Worm (Caenorhabditis elegans) whole organism, midembryonic: ENCODE measurements around the gene F18E9.8.
A peak's percentile ranks its signal among the peaks of the same experiment; 100 is the strongest.
"Not testable (repeated sequence)": the region's sequence is repeated elsewhere in the genome, so short reads cannot be mapped to it uniquely, and the experiment has no call there.

Experiments used
- T22C8.4 ChIP-seq: fragments of 200-800 bp; sonication (Bioruptor generic); IDR thresholded peaks from 2 replicates; pipeline ENCODE4 v1.3.6; 2022; ENCODE audit warnings: missing genetic modification characterization, missing compliant biosample characterization
- cog-1 ChIP-seq: sonication (generic microtip); optimal IDR thresholded peaks from 2 replicates; lab custom pipeline; 2016; ENCODE audit warnings: missing genetic modification characterization, missing compliant biosample characterization
- flt-1 ChIP-seq: fragments of 200-800 bp; sonication (Bioruptor generic); IDR thresholded peaks from 2 replicates; pipeline ENCODE4 v1.3.6; 2022; ENCODE audit warnings: missing genetic modification characterization, missing compliant biosample characterization
- klf-2 ChIP-seq: fragments of 200-800 bp; sonication (Bioruptor generic); conservative IDR thresholded peaks from 2 replicates; pipeline ENCODE4 v1.3.6; 2022; ENCODE audit warnings: missing genetic modification reagents, missing genetic modification characterization, missing compliant biosample characterization
- med-1 ChIP-seq: sonication (generic microtip); optimal IDR thresholded peaks from 2 replicates; lab custom pipeline; 2017; ENCODE audit warnings: missing genetic modification characterization, mild to moderate bottlenecking, missing compliant biosample characterization, antibody characterized with exemption, missing genetic modification reagents; ENCODE audit not compliant: insufficient read depth
- ref-1 ChIP-seq: fragments of 200-800 bp; sonication (Bioruptor generic); conservative IDR thresholded peaks from 2 replicates; pipeline ENCODE4 v1.3.6; 2022; ENCODE audit warnings: missing genetic modification reagents, missing genetic modification characterization, missing compliant biosample characterization
- tab-1 ChIP-seq: fragments of 200-800 bp; sonication (Bioruptor generic); IDR thresholded peaks from 2 replicates; pipeline ENCODE4 v1.3.6; 2022; ENCODE audit warnings: missing genetic modification characterization, missing compliant biosample characterization
- ztf-23 ChIP-seq: fragments of 200-800 bp; sonication (Bioruptor generic); IDR thresholded peaks from 2 replicates; pipeline ENCODE4 v1.3.6; 2022; ENCODE audit warnings: missing genetic modification reagents, missing genetic modification characterization, missing compliant biosample characterization
- ztf-29 ChIP-seq: fragments of 200-800 bp; sonication (Bioruptor generic); IDR thresholded peaks from 2 replicates; pipeline ENCODE4 v1.3.6; 2022; ENCODE audit warnings: missing genetic modification reagents, missing genetic modification characterization, missing compliant biosample characterization

The F18E9.8 gene

ce11 chrX:8581447-8581846 is at the start of gene F18E9.8:
Gene F18E9.8, minus strand, starts transcription at chrX:8581547.
- TF ChIP-seq flt-1 (GFP tag; lab: Robert Waterston, UW) (no peak), klf-2 (no peak), cog-1 (tag; lab: Kevin White, UChicago) (no peak), ztf-29 (GFP tag; lab: Robert Waterston, UW) (no peak), tab-1 (GFP tag; lab: Robert Waterston, UW) (no peak), med-1 (GFP tag; lab: Kevin White, UChicago) (no peak), T22C8.4 (GFP tag; lab: Robert Waterston, UW) (no peak), ztf-23 (GFP tag; lab: Robert Waterston, UW) (no peak), ref-1 (GFP tag; lab: Robert Waterston, UW) (no peak)

ce11 chrX:8625090-8625489 is 43.7 kb upstream of the F18E9.8 start, which contains the start of gene K01A12.3:
Gene K01A12.3, minus strand, starts transcription at chrX:8625190.
- TF ChIP-seq ztf-23 (GFP tag; lab: Robert Waterston, UW) = no peak
- TF ChIP-seq tab-1 (GFP tag; lab: Robert Waterston, UW) = no peak
- no peak for TF ChIP-seq med-1 (GFP tag; lab: Kevin White, UChicago)
- TF ChIP-seq flt-1 (GFP tag; lab: Robert Waterston, UW) = no peak
- TF ChIP-seq klf-2 = no peak
- no peak for TF ChIP-seq ztf-29 (GFP tag; lab: Robert Waterston, UW)
- no peak for TF ChIP-seq T22C8.4 (GFP tag; lab: Robert Waterston, UW)
- no peak for TF ChIP-seq cog-1 (tag; lab: Kevin White, UChicago)
- TF ChIP-seq ref-1 (GFP tag; lab: Robert Waterston, UW) = no peak

DNA sequence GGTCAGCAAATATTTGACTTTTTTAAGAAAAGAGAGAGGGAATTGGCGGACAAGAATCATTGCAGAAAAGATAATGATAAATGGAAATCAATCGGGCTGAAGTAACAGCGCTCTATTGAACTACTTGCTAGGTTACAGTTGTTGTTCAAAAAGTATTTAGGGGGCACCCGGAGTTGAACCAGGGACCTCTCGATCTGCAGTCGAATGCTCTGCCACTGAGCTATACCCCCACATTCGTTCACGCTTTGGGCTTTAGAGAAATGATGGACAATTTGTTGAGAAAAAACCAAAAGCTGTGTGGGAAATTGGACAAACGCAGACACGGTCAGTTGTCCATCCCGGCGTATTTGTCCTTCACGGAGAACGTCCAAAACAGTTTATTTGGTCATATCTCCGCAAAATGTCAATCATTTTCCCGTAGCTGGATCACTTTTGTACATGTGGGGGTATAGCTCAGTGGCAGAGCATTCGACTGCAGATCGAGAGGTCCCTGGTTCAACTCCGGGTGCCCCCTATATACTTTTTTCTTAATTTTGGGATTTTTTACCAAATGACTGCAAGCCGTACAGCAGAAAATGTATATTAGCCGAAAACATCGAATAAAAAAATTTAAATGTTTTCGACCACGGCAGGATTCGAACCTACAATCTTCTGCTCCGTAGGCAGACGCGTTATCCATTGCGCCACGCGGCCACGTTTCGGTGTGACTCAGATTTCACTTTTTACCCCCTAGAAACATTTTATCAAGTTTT is 42.7 kb upstream of the F18E9.8 start:
- TF ChIP-seq klf-2 (no peak), med-1 (GFP tag; lab: Kevin White, UChicago) (no peak), ztf-29 (GFP tag; lab: Robert Waterston, UW) (0 out of 2 replicates have a peak, but pooled peaks have one; percentile 31)

ce11 chrX:8613053-8613452 is 31.7 kb upstream of the F18E9.8 start, which contains the start of gene K01A12.2:
Gene K01A12.2, plus strand, starts transcription at chrX:8613353.
- TF ChIP-seq ref-1 (GFP tag; lab: Robert Waterston, UW) = no peak
- no peak for TF ChIP-seq klf-2
- no peak for TF ChIP-seq tab-1 (GFP tag; lab: Robert Waterston, UW)
- no peak for TF ChIP-seq ztf-29 (GFP tag; lab: Robert Waterston, UW)
- no peak for TF ChIP-seq med-1 (GFP tag; lab: Kevin White, UChicago)
- no peak for TF ChIP-seq cog-1 (tag; lab: Kevin White, UChicago)
- TF ChIP-seq T22C8.4 (GFP tag; lab: Robert Waterston, UW) = no peak
- TF ChIP-seq ztf-23 (GFP tag; lab: Robert Waterston, UW) = no peak
- TF ChIP-seq flt-1 (GFP tag; lab: Robert Waterston, UW) = no peak

ce11 chrX:8612278-8612677 is 30.9 kb upstream of the F18E9.8 start:
- TF ChIP-seq flt-1 (GFP tag; lab: Robert Waterston, UW) (no peak), tab-1 (GFP tag; lab: Robert Waterston, UW) (no peak), ztf-23 (GFP tag; lab: Robert Waterston, UW) (no peak), ztf-29 (GFP tag; lab: Robert Waterston, UW) (no peak)

DNA sequence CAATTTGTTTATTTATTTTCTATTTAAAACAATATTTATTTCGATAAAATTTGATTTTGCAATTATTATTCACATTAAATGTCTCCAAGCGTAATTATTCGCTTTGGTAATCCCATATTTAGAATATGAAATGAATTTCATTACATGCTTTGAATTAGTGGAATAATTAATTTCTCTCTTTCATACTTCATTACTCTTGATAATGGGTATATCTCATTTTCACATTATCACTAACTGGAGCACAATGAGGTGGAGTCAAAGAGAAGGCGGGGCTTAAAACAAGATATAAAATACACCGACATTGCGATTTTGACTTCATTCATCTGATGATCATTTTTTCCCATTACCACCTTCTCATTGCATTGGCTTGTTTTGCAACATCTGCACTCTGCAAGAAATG is 29.3 kb upstream of the F18E9.8 start, which contains the start of gene K01A12.4:
TSS of gene K01A12.4 (plus strand) at position 301 of the 400 bp plus-strand sequence.
- not testable (repeated sequence) for TF ChIP-seq tab-1, ref-1, ztf-29 (GFP tag; lab: Robert Waterston, UW)

- TF ChIP-seq flt-1 (GFP tag; lab: Robert Waterston, UW) = no peak
- TF ChIP-seq med-1 (GFP tag; lab: Kevin White, UChicago) = no peak
- peak; percentile 35; the same call in 1 of the 2 replicates for TF ChIP-seq ztf-23 (GFP tag; lab: Robert Waterston, UW)
These were observed 27.4 kb upstream of the F18E9.8 start for ce11 chrX:8608756-8609155.

ce11 chrX:8605005-8605404 is 23.7 kb upstream of the F18E9.8 start, which contains the start of the genes H35N09.2 and H35N09.1:
Gene H35N09.2, minus strand, starts transcription at chrX:8605058.
Gene H35N09.1, plus strand, starts transcription at chrX:8605339.
- TF ChIP-seq ref-1 (GFP tag; lab: Robert Waterston, UW) = no peak
- TF ChIP-seq ztf-29 (GFP tag; lab: Robert Waterston, UW) = no peak
- TF ChIP-seq tab-1 (GFP tag; lab: Robert Waterston, UW) = no peak
- no peak for TF ChIP-seq med-1 (GFP tag; lab: Kevin White, UChicago)
- TF ChIP-seq flt-1 (GFP tag; lab: Robert Waterston, UW) = no peak
- no peak for TF ChIP-seq T22C8.4 (GFP tag; lab: Robert Waterston, UW)
- no peak for TF ChIP-seq ztf-23 (GFP tag; lab: Robert Waterston, UW)
- TF ChIP-seq cog-1 (tag; lab: Kevin White, UChicago) = no peak
- no peak for TF ChIP-seq klf-2

ce11 chrX:8604160-8604559 is 22.8 kb upstream of the F18E9.8 start:
- TF ChIP-seq med-1 (GFP tag; lab: Kevin White, UChicago) (no peak), ztf-29 (GFP tag; lab: Robert Waterston, UW) (no peak), ztf-23 (GFP tag; lab: Robert Waterston, UW) (no peak)
